Worm (Caenorhabditis elegans) whole organism, midembryonic: ENCODE data around the gene col-36.

Experiments
- cog-1 ChIP-seq: sonication (generic microtip); optimal IDR thresholded peaks from 2 replicates; lab custom pipeline; 2016; ENCODE audit warnings: missing genetic modification characterization, missing compliant biosample characterization
- flt-1 ChIP-seq: fragments of 200-800 bp; sonication (Bioruptor generic); IDR thresholded peaks from 2 replicates; pipeline ENCODE4 v1.3.6; 2022; ENCODE audit warnings: missing genetic modification characterization, missing compliant biosample characterization
- ztf-29 ChIP-seq: fragments of 200-800 bp; sonication (Bioruptor generic); IDR thresholded peaks from 2 replicates; pipeline ENCODE4 v1.3.6; 2022; ENCODE audit warnings: missing genetic modification reagents, missing genetic modification characterization, missing compliant biosample characterization

- TF ChIP-seq flt-1 (GFP tag; lab: Robert Waterston, UW) (no peak), cog-1 (tag; lab: Kevin White, UChicago) (no peak), ztf-29 (GFP tag; lab: Robert Waterston, UW) (no peak)
These were observed 42.7 kb upstream of the col-36 start, which contains the start of gene E04F6.8 for ce11 chrII:7211280-7211679.
